Worm (Caenorhabditis elegans) whole organism, L4/young adult: ENCODE results near the gene C06C6.9.
"Not testable (repeated sequence)": the region's sequence is repeated elsewhere in the genome, so short reads cannot be mapped to it uniquely, and the experiment has no call there.

Experiments used
- W03F9.2 ChIP-seq: fragments of 150-350 bp; optimal IDR thresholded peaks from 2 replicates; lab custom pipeline; 2014; ENCODE audit warnings: missing biosample characterization, missing genetic modification characterization
- dao-5 ChIP-seq: sonication (generic microtip); optimal IDR thresholded peaks from 2 replicates; lab custom pipeline; 2016; ENCODE audit warnings: missing genotype, missing genetic modification characterization, moderate library complexity, missing compliant biosample characterization
- him-1 ChIP-seq: sonication (generic microtip); optimal IDR thresholded peaks from 2 replicates; lab custom pipeline; 2016; ENCODE audit warnings: missing genotype, missing genetic modification reagents, missing genetic modification characterization, missing compliant biosample characterization

The C06C6.9 gene

DNA sequence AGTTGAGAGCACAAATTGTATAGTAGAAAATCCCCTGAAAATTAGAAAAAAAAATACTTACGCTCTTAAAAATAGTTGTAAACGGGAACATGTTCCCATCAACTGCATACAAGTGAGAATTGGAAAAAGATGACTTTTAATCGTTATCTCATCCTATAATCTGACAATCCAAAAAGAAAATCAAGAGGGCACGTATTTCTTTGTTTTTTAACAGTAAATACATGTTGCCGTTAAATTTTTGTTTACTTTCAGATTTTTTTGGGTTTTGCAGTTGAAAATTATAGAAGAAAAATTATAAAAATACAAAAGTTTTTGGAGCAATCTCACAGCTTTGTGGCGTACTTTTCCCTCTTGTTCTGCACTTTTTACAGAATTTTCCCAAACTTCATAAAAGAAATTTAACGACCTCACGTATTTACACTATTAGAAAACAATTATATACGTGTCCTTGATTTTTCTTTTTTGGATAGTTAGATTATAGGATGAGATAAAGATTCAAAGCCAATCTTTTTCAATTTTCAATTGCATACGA is at the start of gene C06C6.9, which contains the start of gene C06C6.8:
TSS of gene C06C6.9 (minus strand) at position 101 of the 532 bp plus-strand sequence.
TSS of gene C06C6.8 (plus strand) at position 482 of the 532 bp plus-strand sequence.
- TF ChIP-seq W03F9.2 (tag; lab: Kevin White, UChicago), result no peak
- TF ChIP-seq him-1 (tag; lab: Kevin White, UChicago), result no peak
- TF ChIP-seq dao-5 (tag; lab: Kevin White, UChicago), result no peak

DNA sequence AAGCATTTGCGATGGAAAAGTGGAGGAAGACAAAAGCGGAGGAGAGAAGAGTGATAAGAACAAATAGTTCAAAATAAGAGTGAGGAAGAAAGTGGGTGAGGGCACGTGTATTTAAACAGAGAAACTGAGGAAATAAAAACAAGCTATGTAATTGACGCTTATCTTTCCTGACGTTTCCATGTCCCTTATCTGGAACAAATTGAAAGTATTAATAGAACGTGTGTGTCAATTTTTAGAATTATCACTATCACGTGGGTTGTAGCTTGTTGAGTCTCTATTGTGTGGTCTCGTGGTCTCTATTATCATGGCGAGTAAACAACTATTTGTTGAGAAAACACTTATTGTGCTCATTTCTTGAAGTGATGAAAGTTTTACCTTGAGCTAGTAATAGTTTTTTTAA is 49.3 kb upstream of the C06C6.9 start, which contains the start of gene T10C6.15:
TSS of gene T10C6.15 (minus strand) at position 104 of the 400 bp plus-strand sequence.
- TF ChIP-seq dao-5 (tag; lab: Kevin White, UChicago), result no peak
- TF ChIP-seq W03F9.2 (tag; lab: Kevin White, UChicago), result no peak

DNA sequence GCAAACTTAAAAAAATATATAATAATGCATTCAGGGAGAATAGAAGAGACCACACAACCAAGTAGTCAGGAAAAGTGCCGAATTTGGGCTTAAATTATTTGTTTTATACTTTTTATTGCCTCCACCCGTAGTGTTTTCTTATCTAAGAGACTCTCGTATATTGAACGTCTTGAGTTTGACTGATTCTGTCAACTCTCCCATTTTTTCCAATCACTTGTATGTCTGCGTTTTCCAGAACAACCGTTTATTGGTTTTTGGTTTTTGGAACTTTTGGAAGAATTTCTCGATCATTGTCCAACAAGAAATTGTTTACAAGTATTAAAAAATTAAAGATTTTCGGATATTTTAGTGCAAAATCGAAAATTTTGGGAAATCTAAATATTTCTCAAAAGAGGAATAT is 47.1 kb upstream of the C06C6.9 start:
- TF ChIP-seq him-1 (tag; lab: Kevin White, UChicago) (no peak), dao-5 (tag; lab: Kevin White, UChicago) (no peak), W03F9.2 (tag; lab: Kevin White, UChicago) (no peak)

DNA sequence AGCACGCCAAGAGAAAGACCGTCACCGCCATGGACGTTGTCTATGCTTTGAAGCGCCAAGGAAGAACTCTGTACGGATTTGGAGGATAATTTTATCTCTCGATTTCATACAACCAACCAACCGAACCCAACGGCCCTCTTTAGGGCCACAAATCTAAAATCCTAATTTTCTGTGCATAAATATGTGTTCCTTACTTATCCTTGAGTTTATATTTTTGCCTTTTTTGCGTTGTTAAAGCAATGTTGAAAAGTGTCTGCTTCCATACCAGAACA is 46.1 kb upstream of the C06C6.9 start:
- no peak for TF ChIP-seq W03F9.2 (tag; lab: Kevin White, UChicago)
- TF ChIP-seq dao-5 (tag; lab: Kevin White, UChicago), result no peak
- no peak for TF ChIP-seq him-1 (tag; lab: Kevin White, UChicago)

DNA sequence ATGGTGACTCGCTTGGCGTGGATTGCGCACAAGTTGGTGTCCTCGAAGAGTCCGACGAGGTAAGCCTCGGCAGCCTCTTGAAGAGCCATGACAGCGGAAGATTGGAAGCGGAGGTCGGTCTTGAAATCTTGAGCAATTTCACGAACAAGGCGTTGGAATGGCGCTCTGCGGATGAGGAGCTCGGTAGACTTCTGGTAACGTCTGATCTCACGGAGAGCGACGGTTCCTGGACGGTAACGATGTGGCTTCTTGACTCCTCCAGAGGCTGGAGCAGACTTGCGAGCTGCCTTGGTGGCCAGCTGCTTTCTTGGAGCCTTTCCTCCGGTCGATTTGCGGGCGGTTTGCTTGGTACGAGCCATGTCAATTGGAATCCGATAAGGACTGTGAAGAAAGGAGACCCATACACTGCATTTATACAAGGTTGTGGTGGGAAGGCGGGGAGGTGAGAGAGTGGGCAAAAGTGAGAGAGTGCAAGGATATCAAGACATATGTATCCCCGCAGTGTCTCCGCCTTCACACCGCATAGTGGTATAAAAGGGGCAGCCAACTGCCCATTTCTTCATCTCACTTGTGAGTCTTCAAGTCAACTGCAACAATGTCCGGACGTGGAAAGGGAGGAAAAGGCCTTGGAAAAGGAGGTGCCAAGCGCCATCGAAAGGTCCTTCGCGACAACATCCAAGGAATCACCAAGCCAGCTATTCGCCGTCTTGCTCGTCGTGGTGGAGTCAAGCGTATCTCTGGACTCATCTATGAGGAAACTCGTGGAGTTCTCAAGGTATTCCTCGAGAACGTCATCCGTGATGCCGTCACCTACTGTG is 45.6 kb upstream of the C06C6.9 start, which contains the start of the genes his-2 and his-1:
TSS of gene his-2 (minus strand) at position 359 of the 818 bp plus-strand sequence.
TSS of gene his-1 (plus strand) at position 596 of the 818 bp plus-strand sequence.
- not testable (repeated sequence) for TF ChIP-seq W03F9.2, him-1, dao-5 (tag; lab: Kevin White, UChicago)

DNA sequence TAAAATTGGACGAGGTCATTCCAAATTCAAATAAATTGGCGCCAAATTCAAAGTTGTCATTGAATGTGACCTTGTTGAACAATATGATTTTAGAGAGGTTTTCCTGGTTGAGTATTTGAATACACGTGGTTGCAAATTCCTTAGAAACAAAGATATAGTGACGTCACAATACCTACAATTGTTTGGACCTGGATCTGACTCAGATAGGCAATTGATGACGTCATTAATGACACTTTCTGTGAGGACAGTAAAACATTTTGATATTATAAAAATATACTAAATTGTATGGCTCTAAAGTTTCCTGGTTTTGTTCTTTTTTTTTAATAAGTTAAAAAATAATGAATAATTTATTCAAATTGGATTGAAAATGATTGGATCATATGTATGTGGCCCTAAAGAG is 44.9 kb upstream of the C06C6.9 start:
- no peak for TF ChIP-seq him-1 (tag; lab: Kevin White, UChicago)

DNA sequence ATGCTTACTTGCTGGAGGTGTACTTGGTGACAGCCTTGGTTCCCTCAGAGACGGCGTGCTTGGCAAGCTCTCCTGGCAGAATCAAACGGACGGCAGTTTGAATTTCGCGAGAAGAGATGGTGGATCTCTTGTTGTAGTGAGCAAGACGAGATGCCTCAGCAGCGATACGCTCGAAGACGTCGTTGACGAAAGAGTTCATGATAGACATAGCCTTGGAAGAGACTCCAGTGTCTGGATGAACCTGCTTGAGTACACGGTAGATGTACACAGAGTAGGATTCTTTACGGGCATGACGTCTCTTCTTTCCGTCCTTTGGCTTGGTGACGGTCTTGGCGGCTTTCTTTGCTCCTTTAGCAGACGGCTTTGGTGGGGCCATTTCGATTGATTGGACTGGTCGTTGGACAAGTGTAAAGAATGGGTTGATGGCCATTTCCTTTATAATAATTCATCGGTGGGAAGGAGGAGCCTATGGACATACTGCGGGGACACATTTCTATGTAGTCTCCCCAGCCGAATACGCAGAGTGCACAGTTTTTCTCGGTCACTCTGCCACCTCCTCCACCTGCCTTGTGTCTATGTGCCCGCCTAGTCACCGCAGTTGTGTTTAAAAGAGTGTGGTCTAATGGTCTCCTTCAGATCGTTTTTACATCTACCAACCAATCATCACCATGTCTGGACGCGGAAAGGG is 43.7 kb upstream of the C06C6.9 start, which contains the start of the genes his-4 and his-3:
TSS of gene his-4 (minus strand) at position 376 of the 688 bp plus-strand sequence.
TSS of gene his-3 (plus strand) at position 669 of the 688 bp plus-strand sequence.
- TF ChIP-seq W03F9.2, him-1, dao-5 (tag; lab: Kevin White, UChicago): not testable (repeated sequence)

DNA sequence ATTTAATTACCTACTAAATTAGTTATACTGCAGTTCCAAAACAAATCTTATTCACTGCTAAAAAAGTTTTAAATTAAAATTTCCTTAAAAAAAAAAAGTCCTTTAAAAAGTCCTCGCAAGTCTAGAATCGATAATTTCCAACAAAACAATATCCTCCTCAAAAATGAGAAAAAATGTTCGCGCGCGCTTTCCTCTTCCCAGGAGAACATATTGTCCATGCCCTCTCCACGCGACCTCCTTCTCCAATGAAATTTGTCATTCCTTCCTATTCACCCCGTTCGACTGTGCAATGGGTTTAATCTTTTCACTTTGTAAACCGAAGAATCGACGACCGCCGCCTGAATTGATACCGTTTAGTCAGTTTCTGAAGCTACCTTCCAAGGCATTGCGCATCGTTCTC is 39.6 kb upstream of the C06C6.9 start, which contains the start of gene T10C6.10:
TSS of gene T10C6.10 (plus strand) at position 248 of the 400 bp plus-strand sequence.
- TF ChIP-seq dao-5 (tag; lab: Kevin White, UChicago) (no peak), him-1 (tag; lab: Kevin White, UChicago) (no peak), W03F9.2 (tag; lab: Kevin White, UChicago) (no peak)

DNA sequence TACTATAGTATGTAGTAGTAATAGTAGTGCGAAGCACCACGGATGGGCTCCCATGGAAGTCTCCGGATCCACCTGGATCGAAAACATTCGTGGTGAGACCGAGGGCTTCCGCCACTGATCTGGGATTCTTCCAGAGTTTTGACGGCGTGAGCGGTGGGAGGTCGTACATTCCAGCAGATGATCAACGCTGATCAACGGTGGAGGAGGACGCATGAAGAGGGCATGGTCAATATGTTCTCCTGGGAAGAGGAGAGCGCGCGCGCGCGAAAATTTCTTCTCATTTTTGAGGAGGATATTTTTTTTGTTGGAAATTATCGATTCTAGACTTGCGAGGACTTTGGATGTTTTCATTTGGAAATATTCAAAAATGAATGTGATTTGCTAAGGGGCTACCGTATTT is 36.9 kb upstream of the C06C6.9 start:
- TF ChIP-seq dao-5 (tag; lab: Kevin White, UChicago) (no peak), him-1 (tag; lab: Kevin White, UChicago) (no peak), W03F9.2 (tag; lab: Kevin White, UChicago) (no peak)

DNA sequence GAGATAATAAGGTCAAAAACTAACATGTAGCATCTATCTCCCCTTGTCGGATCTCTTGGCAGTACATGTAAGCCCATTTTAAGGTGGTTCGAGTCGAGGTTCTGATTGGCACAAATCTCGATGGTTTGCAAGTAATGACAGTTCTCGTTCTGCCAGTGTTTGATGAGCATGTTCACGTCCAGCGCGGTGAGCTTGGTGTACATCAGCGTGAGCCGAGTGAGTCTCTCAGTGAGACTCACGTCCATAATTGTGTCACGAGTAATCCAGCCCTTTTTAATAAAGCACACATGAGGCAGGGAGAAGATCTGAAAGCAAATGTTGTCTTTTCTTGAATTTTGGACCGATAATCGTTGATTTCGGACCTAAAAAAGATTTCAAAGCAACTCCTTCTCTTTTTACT is 36.2 kb upstream of the C06C6.9 start, which contains the start of gene T10C6.16:
TSS of gene T10C6.16 (minus strand) at position 245 of the 400 bp plus-strand sequence.
- TF ChIP-seq dao-5 (tag; lab: Kevin White, UChicago) (no peak), W03F9.2 (tag; lab: Kevin White, UChicago) (no peak), him-1 (tag; lab: Kevin White, UChicago) (no peak)

DNA sequence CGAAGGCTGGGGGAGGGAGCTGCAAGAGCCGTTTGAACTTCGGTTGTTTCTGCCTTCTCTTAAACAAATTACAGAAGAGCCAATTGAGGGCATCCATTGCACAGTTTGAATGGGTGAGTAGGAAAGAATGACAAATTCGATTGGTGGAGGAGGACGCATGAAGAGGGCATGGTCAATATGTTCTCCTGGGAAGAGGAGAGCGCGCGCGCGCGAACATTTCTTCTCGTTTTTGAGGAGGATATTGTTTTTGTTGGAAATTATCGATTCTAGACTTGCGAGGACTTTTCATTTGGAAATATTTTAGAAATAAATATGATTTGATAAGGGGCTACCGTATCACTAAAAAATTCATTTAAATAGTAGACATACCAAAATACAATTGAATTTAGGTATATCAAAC is 35.0 kb upstream of the C06C6.9 start, which contains the start of gene T10C6.7:
TSS of gene T10C6.7 (minus strand) at position 143 of the 400 bp plus-strand sequence.
- TF ChIP-seq him-1 (tag; lab: Kevin White, UChicago) (no peak), W03F9.2 (tag; lab: Kevin White, UChicago) (no peak), dao-5 (tag; lab: Kevin White, UChicago) (no peak)

DNA sequence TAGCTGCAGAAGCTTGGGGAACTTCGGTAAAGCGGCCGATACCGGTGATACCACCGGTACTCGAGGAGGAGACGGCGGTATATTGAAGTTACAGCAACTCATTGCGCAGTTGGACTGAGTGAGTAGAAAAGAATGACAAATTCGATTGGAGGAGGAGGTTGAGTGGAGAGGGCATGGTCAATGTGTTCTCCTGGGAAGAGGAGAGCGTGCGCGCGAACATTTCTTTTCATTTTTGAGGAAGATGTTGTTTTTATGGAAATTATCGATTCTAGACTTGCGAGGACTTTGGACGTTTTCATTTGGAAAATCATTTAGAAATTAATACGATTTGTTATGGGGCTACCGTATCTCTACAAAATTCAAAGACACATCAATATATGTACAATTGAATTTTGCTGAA is 32.7 kb upstream of the C06C6.9 start:
- no peak for TF ChIP-seq him-1 (tag; lab: Kevin White, UChicago)
- no peak for TF ChIP-seq W03F9.2 (tag; lab: Kevin White, UChicago)
- no peak for TF ChIP-seq dao-5 (tag; lab: Kevin White, UChicago)

DNA sequence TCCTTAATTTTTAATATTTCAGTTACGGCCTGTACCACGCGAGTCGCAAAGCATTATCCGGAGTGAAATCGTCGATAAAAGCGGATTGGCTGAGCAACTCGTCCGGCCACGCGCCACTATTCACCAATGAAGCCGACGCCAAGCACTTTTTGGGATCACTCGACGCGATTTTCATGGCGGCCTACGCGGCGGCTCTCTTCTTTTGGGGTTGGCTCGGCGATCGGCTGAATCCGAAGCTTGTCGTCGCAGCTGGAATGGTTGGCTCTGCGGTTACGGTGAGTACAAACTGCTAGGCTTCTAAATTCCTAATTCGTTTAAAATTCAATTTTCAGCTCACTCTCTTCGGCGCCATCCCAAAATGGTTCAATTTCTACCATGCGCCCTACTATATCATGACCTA is 28.4 kb upstream of the C06C6.9 start:
- TF ChIP-seq W03F9.2 (tag; lab: Kevin White, UChicago) (no peak), dao-5 (tag; lab: Kevin White, UChicago) (no peak)
